Worm (Caenorhabditis elegans) whole organism, L4/young adult: ENCODE results near the gene F49H6.5.

Experiments used
- W03F9.2 ChIP-seq: fragments of 150-350 bp; optimal IDR thresholded peaks from 2 replicates; lab custom pipeline; 2014; ENCODE audit warnings: missing biosample characterization, missing genetic modification characterization
- dao-5 ChIP-seq: sonication (generic microtip); optimal IDR thresholded peaks from 2 replicates; lab custom pipeline; 2016; ENCODE audit warnings: missing genotype, missing genetic modification characterization, moderate library complexity, missing compliant biosample characterization
- him-1 ChIP-seq: sonication (generic microtip); optimal IDR thresholded peaks from 2 replicates; lab custom pipeline; 2016; ENCODE audit warnings: missing genotype, missing genetic modification reagents, missing genetic modification characterization, missing compliant biosample characterization

Gene F49H6.5

DNA sequence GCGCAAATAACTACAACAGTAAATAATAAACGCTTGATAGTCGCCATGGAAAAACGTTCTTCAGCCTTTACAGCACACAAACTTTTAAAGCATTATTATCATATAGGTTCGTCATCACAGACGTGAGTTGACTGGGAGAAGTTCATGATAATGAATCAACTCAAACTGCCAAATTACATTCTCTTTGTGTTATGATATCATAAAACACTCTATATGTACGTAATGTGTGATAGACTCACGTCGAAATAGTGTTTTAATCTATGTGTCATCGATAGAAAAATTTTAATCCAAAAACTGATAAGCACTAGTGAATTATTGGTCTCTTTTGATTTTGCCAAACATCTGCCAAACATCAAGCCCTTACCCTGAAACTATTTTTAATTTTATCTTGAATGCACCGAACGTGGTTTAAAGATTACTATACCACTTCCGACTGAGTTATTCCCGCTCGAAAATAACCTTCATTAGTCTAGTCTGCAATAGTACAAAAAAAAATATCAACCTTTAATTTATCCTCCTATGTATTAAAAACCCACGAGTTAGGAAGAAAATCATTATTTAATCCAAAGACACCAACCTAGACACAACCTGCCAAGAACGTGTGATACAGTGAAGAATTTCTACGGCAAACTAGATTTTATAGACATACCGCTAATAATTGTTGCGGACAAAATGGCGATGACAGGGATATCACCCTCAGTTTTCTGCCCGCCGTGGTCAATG lies 13.5 kb upstream of the F49H6.5 start, which contains the start of the genes clc-12 and clec-240:
Gene clc-12 (minus strand): TSS at position 47 of the 723 bp plus-strand sequence.
Gene clec-240 (plus strand): TSS at position 673 of the 723 bp plus-strand sequence.
- no peak for TF ChIP-seq dao-5 (tag; lab: Kevin White, UChicago)
- no peak for TF ChIP-seq W03F9.2 (tag; lab: Kevin White, UChicago)
- TF ChIP-seq him-1 (tag; lab: Kevin White, UChicago), result no peak

DNA sequence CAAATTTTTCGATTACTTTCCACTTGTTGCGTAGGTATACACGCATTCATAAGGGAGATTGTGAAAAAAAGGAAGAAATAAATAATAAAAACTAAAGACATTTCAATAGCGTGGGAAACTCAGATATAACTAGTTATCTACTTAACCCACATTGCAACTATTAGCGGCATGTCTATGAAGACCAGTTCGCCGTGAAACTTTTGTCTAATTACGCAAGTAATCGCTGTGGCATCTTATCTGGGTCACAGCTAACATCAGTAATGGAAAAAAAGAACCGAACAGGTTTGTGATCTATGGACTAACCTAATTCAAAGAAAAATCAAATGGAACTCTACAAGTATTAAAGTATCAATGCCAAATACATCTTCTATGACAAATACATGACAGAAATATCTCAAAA lies 9.8 kb upstream of the F49H6.5 start, which contains the start of gene clec-241:
Gene clec-241 (minus strand): TSS at position 101 of the 400 bp plus-strand sequence.
- TF ChIP-seq W03F9.2 (tag; lab: Kevin White, UChicago) (no peak), dao-5 (tag; lab: Kevin White, UChicago) (no peak), him-1 (tag; lab: Kevin White, UChicago) (no peak)

DNA sequence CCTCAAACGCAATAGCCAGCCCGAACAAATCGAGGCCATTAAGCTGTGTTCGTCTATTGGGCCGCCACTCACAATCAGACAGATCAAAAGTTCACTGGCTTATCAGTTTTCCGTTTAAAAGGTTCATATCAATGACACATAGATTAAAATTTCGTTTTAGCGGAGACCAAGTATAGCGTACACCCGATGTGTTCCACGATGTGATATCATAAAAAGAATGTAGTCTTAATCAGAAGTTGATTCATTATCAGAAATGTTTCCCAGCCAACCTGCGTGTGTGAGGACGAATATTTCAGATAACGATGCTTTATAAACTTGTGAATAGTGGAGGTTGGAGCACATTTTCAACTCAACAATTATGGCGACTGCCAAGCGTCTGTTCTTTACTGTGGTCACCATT lies 9.0 kb upstream of the F49H6.5 start, which contains the start of gene clc-13:
Gene clc-13 (plus strand): TSS at position 359 of the 400 bp plus-strand sequence.
- TF ChIP-seq dao-5 (tag; lab: Kevin White, UChicago) (no peak), him-1 (tag; lab: Kevin White, UChicago) (no peak), W03F9.2 (tag; lab: Kevin White, UChicago) (no peak)

DNA sequence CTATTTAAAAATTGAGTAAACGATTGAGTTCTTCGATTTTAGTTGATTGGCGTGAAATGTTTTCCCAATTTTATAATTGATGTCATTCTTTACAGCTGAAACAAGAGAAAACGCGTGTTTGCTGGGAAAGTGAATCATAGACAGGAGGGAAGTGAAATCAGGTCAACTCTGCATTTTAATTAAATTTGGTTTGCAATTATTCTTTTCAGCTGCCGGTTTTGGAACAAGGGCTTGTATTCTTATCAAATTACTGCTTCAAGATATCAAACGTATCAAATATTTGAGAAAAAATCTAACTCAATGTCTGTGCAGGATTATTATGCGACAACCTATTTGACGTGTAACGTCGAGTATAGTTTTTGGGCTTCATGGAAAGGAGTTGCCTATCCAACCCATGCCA lies 6.3 kb upstream of the F49H6.5 start, which contains the start of gene srh-97:
Gene srh-97 (plus strand): TSS at position 301 of the 400 bp plus-strand sequence.
- TF ChIP-seq W03F9.2 (tag; lab: Kevin White, UChicago), result no peak
- TF ChIP-seq dao-5 (tag; lab: Kevin White, UChicago), result no peak
- no peak for TF ChIP-seq him-1 (tag; lab: Kevin White, UChicago)

DNA sequence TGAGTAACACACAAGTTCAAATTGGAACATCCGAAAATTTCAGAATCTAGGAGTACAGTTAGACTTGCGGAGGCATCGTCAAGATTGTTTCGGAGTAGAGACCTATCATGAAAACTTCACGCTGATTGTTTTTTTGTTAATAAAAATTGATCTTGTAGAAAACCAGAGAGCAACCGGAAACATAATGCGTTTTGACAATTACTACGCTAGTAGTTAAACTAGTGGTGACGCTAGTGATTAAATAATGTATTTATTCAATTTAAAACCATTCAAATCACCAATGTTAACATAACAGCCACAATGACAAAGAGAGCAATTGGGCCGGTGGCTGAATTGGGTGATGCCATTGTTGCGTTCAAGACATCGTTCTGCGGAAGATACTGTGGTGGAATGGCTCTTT lies 3.4 kb upstream of the F49H6.5 start, which contains the start of gene F49H6.17:
Gene F49H6.17 (plus strand): TSS at position 301 of the 400 bp plus-strand sequence.
- TF ChIP-seq him-1 (tag; lab: Kevin White, UChicago) (no peak), W03F9.2 (tag; lab: Kevin White, UChicago) (no peak)

DNA sequence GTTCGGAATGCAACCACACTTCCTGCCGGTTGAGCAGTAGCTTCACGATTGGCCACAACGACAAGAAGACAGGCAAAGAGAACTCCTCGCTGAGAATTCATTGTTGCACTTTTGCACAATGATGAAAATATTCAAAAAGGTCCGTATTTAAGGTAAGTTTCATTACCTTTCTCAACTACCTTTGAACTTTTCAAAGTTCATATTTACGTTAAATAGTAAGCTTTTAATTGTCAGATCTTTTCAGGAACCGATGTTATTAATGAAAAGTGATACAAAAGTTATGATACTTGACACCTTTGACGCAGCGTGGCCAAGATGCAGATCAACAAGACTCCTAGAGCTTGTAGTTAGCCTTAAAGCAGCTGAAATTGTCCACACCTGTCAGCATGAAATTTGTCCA lies 1.7 kb upstream of the F49H6.5 start, which contains the start of gene F49H6.12:
Gene F49H6.12 (minus strand): TSS at position 101 of the 400 bp plus-strand sequence.
- no peak for TF ChIP-seq dao-5 (tag; lab: Kevin White, UChicago)
- no peak for TF ChIP-seq W03F9.2 (tag; lab: Kevin White, UChicago)
- TF ChIP-seq him-1 (tag; lab: Kevin White, UChicago), result no peak

DNA sequence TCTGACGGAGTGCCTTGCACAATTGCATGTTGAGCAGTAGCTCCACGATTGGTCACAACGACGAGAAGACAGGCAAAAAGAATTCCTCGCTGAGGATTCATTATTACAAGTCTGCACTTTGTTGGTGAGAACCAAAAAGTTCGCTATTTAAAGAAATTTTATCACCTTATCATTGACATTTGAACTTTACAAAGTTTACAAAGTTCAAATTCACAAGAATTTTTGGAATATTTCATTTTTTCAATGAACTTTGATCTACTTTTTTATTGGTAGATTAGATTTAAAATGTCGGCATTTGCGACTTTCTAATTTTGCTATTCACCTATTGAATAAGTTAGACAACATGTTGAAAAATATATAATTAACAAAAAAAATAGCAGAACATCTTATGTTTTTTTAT lies 3.2 kb downstream of the F49H6.5 start, which contains the start of gene F49H6.15:
Gene F49H6.15 (minus strand): TSS at position 101 of the 400 bp plus-strand sequence.
- no peak for TF ChIP-seq W03F9.2 (tag; lab: Kevin White, UChicago)
- TF ChIP-seq him-1 (tag; lab: Kevin White, UChicago), result no peak
- no peak for TF ChIP-seq dao-5 (tag; lab: Kevin White, UChicago)

DNA sequence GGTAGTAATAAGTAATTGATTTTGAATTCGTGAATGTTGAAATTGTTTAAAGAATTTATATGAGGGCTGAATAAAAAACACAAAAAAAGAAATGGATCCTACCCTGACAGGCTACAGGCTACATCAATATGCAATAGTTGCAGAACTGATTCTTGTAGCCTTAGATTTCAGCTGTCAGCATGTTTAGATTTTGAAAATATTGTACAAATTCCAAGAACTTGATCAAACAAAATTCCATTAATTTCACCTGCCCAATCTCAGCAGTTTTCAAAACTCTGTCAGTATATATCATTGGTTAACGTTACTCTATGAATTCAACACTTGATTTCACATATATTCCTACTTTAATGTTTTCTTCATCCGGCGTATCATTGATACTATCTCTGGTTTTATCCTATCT lies 7.4 kb downstream of the F49H6.5 start:
- TF ChIP-seq dao-5 (tag; lab: Kevin White, UChicago) (no peak), him-1 (tag; lab: Kevin White, UChicago) (no peak), W03F9.2 (tag; lab: Kevin White, UChicago) (no peak)

DNA sequence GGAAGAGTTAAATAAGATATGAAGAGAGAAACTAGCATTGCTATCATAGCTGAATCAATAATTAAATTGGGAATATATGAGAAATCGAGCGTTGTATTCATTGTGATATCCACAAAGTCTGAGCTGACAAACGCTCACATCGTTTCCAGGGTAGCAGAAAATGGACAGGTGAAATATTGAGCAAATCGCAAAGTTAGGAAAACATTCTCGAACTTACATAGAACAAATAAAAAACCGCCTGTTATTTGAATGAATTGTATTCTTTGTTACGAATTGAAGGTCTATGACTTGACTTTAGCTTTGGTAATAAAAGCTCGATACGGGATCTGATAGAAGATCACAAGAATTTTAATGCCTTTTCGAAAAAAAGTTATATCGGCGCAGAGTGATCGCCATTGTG lies 12.8 kb downstream of the F49H6.5 start, which contains the start of gene srz-94:
Gene srz-94 (minus strand): TSS at position 101 of the 400 bp plus-strand sequence.
- TF ChIP-seq W03F9.2 (tag; lab: Kevin White, UChicago) (no peak), dao-5 (tag; lab: Kevin White, UChicago) (no peak), him-1 (tag; lab: Kevin White, UChicago) (no peak)

DNA sequence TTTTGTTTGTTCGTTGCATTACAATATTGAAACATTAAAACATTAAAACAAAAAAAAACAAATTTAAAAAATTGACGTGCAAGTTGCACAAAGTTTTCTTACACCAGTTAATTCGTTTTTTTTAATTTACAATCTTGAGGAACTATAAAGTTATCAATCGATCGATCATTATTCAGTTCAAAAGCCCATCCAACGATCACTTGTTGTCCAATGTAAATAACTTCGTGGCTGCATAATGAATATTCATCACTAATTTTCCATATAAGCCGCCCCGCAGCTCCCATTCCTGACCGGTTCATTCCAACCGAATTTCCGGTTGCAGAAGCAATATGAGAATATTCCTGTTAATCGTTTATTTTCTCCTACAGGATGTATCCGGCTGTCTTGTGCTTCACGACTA lies 19.2 kb downstream of the F49H6.5 start, which contains the start of gene hpo-33:
Gene hpo-33 (plus strand): TSS at position 301 of the 400 bp plus-strand sequence.
- no peak for TF ChIP-seq dao-5 (tag; lab: Kevin White, UChicago)
- TF ChIP-seq W03F9.2 (tag; lab: Kevin White, UChicago), result no peak
- no peak for TF ChIP-seq him-1 (tag; lab: Kevin White, UChicago)

DNA sequence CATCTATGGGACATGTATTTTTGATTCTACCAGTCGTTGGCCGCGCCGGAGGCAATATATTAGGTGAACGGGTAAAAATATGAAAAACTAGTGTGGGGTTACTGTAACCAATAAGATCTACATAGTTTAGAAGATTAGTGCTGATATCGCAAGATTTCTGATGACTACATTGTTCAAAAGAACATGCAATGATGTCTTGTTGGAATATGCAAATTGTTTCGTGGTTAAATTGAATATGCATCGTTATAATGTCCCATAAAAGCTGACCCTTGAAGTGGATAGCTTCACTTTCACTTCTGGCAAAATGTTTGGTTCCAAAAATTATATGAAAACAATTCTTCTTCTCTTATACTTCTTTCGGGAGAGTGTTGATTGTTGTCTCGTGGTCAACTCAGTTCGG lies 21.5 kb downstream of the F49H6.5 start, which contains the start of gene F28B1.2:
Gene F28B1.2 (plus strand): TSS at position 301 of the 400 bp plus-strand sequence.
- TF ChIP-seq W03F9.2 (tag; lab: Kevin White, UChicago), result no peak
- no peak for TF ChIP-seq dao-5 (tag; lab: Kevin White, UChicago)
- no peak for TF ChIP-seq him-1 (tag; lab: Kevin White, UChicago)

DNA sequence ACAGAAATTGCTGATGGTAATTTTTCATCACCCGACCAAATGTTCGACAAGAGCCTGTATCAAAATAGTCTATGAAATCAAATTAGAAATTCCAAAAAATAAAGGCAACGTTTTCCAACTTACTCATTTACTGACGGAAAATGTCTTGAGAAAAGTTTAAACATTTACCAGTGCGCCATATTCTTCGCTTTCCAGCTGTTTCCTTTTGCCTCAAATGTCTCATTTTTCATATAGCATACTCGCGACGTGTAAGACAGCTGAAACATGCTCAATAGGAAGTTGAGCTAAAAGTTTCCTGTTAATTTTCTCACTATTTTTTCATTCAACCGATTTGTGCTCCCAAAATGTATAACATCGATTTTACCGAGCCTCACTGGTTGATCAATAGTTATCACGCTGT lies 36.9 kb downstream of the F49H6.5 start, which contains the start of gene sri-66:
Gene sri-66 (plus strand): TSS at position 301 of the 400 bp plus-strand sequence.
- TF ChIP-seq dao-5 (tag; lab: Kevin White, UChicago) (no peak), him-1 (tag; lab: Kevin White, UChicago) (no peak), W03F9.2 (tag; lab: Kevin White, UChicago) (no peak)

DNA sequence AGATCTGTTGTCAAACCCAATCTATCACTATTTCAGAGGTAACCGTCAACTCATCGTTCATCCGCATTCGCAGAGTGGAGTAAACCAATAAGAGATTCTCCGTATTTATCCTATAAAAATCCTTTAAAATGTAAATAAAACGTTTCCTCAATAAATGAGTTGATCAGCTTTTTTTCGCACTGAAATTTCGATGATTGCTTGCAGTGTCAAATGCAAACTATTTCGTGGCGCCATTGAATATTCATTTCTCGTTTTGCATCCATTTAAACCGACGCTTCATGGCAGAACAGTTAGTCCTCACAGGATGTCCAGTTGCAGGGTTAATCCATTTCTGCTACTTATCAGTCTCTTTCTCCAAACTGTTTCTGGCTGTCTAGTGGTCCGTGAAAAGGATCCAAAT lies 38.5 kb downstream of the F49H6.5 start, which contains the start of gene F28B1.9:
Gene F28B1.9 (plus strand): TSS at position 301 of the 400 bp plus-strand sequence.
- TF ChIP-seq W03F9.2 (tag; lab: Kevin White, UChicago) (no peak), him-1 (tag; lab: Kevin White, UChicago) (no peak), dao-5 (tag; lab: Kevin White, UChicago) (no peak)
